Fruit fly (Drosophila melanogaster) S2 (cell line): ENCODE data around the gene CG43630.

Experiments
- CG8478 ChIP-seq: fragments of >200 bp; optimal IDR thresholded peaks from 2 replicates; lab custom pipeline; 2018
- CTCF ChIP-seq, 2 experiments: fragments of >200 bp; optimal IDR thresholded peaks; 2 replicates each; lab custom pipeline; 2018

DNA sequence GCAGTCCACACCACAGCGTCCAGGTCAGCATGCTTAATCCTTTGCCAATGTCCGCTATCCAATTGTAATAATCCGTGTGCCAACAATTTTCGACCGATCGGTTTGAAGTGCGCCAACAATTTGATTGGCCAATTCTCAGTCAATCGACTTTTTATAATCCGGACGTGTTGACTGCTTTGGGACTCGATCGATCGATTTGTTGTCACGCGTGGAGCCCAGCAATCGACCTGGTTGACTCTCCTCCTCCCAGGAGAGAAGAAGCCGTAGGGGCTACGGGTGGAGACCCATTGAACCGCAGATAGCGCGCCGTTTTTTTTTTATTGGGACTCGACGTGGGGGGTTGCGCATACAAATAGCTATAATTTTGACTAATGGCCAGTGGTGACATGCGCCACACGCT, 5.2 kb upstream of the CG43630 start, which contains the start of gene Cyp313a4:
- TF ChIP-seq CG8478 (no peak), CTCF (optimal IDR thresholded peaks at IDR 0.05; lab: Kevin White, UChicago) (no peak)
